Fruit fly (Drosophila melanogaster) whole organism, pupa: ENCODE results near the gene Argp.

Experiments used
- CG10348 ChIP-seq: fragments of 200-800 bp; sonication (Bioruptor generic); IDR thresholded peaks from 2 replicates; pipeline ENCODE4 v1.3.6; 2022; ENCODE audit warnings: missing biosample characterization, missing genetic modification characterization
- CG12605 ChIP-seq: fragments of 200-800 bp; sonication (Bioruptor generic); IDR thresholded peaks from 2 replicates; pipeline ENCODE4 v1.3.6; 2022; ENCODE audit warnings: missing biosample characterization, missing genetic modification characterization
- CG13204 ChIP-seq: fragments of 200-800 bp; sonication (Bioruptor generic); optimal IDR thresholded peaks from 2 replicates; lab custom pipeline; 2018; ENCODE audit warnings: missing biosample characterization, mild to moderate bottlenecking, missing genetic modification characterization, moderate library complexity
- CG14655 ChIP-seq: fragments of 200-800 bp; sonication (Bioruptor generic); optimal IDR thresholded peaks from 3 replicates; lab custom pipeline; 2017; ENCODE audit warnings: mild to moderate bottlenecking, missing biosample characterization, missing genetic modification reagents, missing genetic modification characterization
- CG15710 ChIP-seq: fragments of 200-800 bp; sonication (Bioruptor generic); optimal IDR thresholded peaks from 2 replicates; lab custom pipeline; 2018; ENCODE audit warnings: missing biosample characterization, mild to moderate bottlenecking, missing genetic modification characterization, moderate library complexity
- CG17806 ChIP-seq: fragments of 200-800 bp; sonication (Bioruptor generic); optimal IDR thresholded peaks from 2 replicates; lab custom pipeline; 2018; ENCODE audit warnings: missing biosample characterization, mild to moderate bottlenecking, missing genetic modification characterization, moderate library complexity
- CG32121 ChIP-seq: fragments of 200-800 bp; sonication (Bioruptor generic); IDR thresholded peaks from 2 replicates; pipeline ENCODE4 v1.3.6; 2022; ENCODE audit warnings: missing biosample characterization, missing genetic modification characterization
- CG34367 ChIP-seq: fragments of 200-800 bp; sonication (Bioruptor generic); optimal IDR thresholded peaks from 2 replicates; lab custom pipeline; 2018; ENCODE audit warnings: missing biosample characterization, mild to moderate bottlenecking, missing genetic modification characterization
- CG4496 ChIP-seq: fragments of 200-800 bp; sonication (Bioruptor generic); IDR thresholded peaks from 3 replicates; pipeline ENCODE4 v1.3.6; 2022; ENCODE audit warnings: missing biosample characterization, missing genetic modification characterization
- CG8159 ChIP-seq: fragments of 200-800 bp; sonication (Bioruptor generic); optimal IDR thresholded peaks from 3 replicates; lab custom pipeline; 2018; ENCODE audit warnings: missing biosample characterization, mild to moderate bottlenecking, missing genetic modification characterization, moderate library complexity
- CG8301 ChIP-seq: fragments of 200-800 bp; sonication (Bioruptor generic); optimal IDR thresholded peaks from 2 replicates; lab custom pipeline; 2018; ENCODE audit warnings: missing biosample characterization, mild to moderate bottlenecking, missing genetic modification characterization
- CG9948 ChIP-seq: fragments of 200-800 bp; sonication (Bioruptor generic); optimal IDR thresholded peaks from 2 replicates; lab custom pipeline; 2018; ENCODE audit warnings: missing biosample characterization, mild to moderate bottlenecking, missing genetic modification characterization, moderate library complexity
- D1 ChIP-seq: fragments of 200-800 bp; sonication (Bioruptor generic); optimal IDR thresholded peaks from 2 replicates; lab custom pipeline; 2018; ENCODE audit warnings: missing biosample characterization, mild to moderate bottlenecking, missing genetic modification characterization, moderate library complexity
- EcR ChIP-seq: fragments of 200-800 bp; sonication (Bioruptor generic); optimal IDR thresholded peaks from 3 replicates; lab custom pipeline; 2019; ENCODE audit warnings: missing biosample characterization, missing genetic modification characterization, mild to moderate bottlenecking, moderate library complexity, missing genetic modification reagents
- Ets98B ChIP-seq: fragments of 200-800 bp; sonication (Bioruptor generic); IDR thresholded peaks from 2 replicates; pipeline ENCODE4 v1.3.6; 2022; ENCODE audit warnings: missing biosample characterization, missing genetic modification characterization
- Pif1A ChIP-seq: fragments of 200-800 bp; sonication (Bioruptor generic); optimal IDR thresholded peaks from 3 replicates; lab custom pipeline; 2016; ENCODE audit warnings: missing biosample characterization, missing genetic modification characterization
- Pif1B ChIP-seq: fragments of 200-800 bp; sonication (Bioruptor generic); optimal IDR thresholded peaks from 3 replicates; lab custom pipeline; 2016; ENCODE audit warnings: missing biosample characterization, missing genetic modification characterization
- Snoo ChIP-seq: fragments of 200-800 bp; sonication (Bioruptor generic); optimal IDR thresholded peaks from 3 replicates; lab custom pipeline; 2017; ENCODE audit warnings: missing biosample characterization, mild to moderate bottlenecking, missing genetic modification characterization, inconsistent platforms
- fd96Ca ChIP-seq: fragments of 200-800 bp; sonication (Bioruptor generic); IDR thresholded peaks from 3 replicates; pipeline ENCODE4 v1.3.6; 2022; ENCODE audit warnings: missing biosample characterization, missing genetic modification characterization
- gl ChIP-seq: fragments of 200-800 bp; sonication (Bioruptor generic); optimal IDR thresholded peaks from 2 replicates; lab custom pipeline; 2018; ENCODE audit warnings: missing biosample characterization, mild to moderate bottlenecking, missing genetic modification characterization
- rn ChIP-seq: fragments of 200-800 bp; sonication (Bioruptor generic); IDR thresholded peaks from 2 replicates; pipeline ENCODE4 v1.3.6; 2022; ENCODE audit warnings: missing biosample characterization, missing genetic modification characterization

Gene Argp

DNA sequence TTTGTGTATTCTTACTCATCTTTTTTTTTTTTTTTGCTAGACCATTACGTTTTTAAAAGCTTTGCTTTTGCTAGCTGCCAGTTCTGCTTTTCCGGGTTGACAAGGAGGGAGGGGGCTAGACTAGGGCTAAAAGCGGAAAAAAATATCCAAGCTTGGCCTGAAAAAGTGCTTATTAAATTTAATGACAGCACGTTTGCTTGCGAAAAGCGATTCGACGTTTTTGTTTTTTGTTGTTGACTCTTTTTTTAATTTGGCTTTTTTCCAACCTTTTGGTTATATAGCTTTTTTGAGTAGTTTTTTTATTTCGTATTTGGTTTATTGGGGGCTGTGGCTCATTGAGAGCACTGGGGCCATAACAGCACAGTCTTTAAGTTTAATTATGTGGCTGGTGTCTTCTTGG, 12.7 kb upstream of the Argp start:
- no peak for TF ChIP-seq Pif1A (GFP tag; lab: Kevin White, UChicago)
- TF ChIP-seq CG8159 (tag; lab: Kevin White, UChicago), result no peak
- TF ChIP-seq CG9948 (tag; lab: Kevin White, UChicago), result no peak
- no peak for TF ChIP-seq Pif1B
- TF ChIP-seq CG12605 (GFP tag; lab: Robert Waterston, UW), result no peak
- no peak for TF ChIP-seq CG13204 (GFP tag; lab: Kevin White, UChicago)
- no peak for TF ChIP-seq D1
- TF ChIP-seq CG4496 (GFP tag; lab: Robert Waterston, UW), result no peak
- no peak for TF ChIP-seq EcR
- no peak for TF ChIP-seq rn (GFP tag; lab: Robert Waterston, UW)
- TF ChIP-seq CG15710 (tag; lab: Kevin White, UChicago), result no peak

DNA sequence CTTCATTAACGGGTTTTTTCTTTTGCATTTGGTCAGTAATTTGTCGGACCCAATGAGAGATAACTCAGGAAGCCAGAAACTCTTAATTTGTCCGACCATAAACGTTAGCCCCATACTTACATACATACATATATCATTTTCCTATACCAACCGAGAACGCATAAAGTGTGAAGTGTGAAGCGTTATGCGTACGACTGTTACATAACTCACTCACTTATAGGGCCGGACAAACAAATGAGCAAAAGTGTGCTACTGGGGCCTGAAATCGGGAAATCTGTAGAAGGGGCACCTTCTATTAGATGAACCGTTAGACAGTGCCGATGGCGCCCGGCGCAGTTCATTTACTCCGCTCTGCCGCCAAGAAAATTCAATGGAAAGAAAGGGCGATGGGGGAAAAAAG, 12.3 kb upstream of the Argp start:
- TF ChIP-seq CG4496 (GFP tag; lab: Robert Waterston, UW), result no peak
- TF ChIP-seq CG8159 (tag; lab: Kevin White, UChicago), result no peak
- no peak for TF ChIP-seq CG15710 (tag; lab: Kevin White, UChicago)
- no peak for TF ChIP-seq Pif1A (GFP tag; lab: Kevin White, UChicago)
- TF ChIP-seq CG10348, result no peak
- no peak for TF ChIP-seq Snoo (tag; lab: Kevin White, UChicago)
- no peak for TF ChIP-seq Pif1B
- no peak for TF ChIP-seq CG12605 (GFP tag; lab: Robert Waterston, UW)
- no peak for TF ChIP-seq CG9948 (tag; lab: Kevin White, UChicago)
- TF ChIP-seq D1, result no peak
- TF ChIP-seq CG8301, result no peak
- TF ChIP-seq CG34367 (tag; lab: Kevin White, UChicago), result no peak
- no peak for TF ChIP-seq CG13204 (GFP tag; lab: Kevin White, UChicago)
- TF ChIP-seq, all 21 proteins: peak for 0

DNA sequence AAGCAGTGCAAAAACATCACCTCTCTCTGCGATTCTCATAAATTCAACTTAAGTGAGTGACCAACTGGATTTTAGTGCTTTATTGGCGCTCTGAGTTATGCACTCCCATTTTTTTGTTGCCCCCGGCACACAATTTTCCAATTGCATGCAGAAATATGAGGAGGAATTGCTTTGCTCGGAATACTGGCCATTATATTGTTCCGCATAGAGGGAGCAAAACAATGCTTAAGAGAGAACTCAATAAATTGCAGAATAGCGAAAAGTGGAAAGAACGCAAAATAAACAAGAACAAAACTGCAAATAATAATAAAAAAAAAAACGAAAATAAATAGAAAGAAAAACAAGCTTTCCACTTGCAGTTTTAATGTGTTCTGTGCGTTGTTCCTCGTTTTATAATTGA, 11.1 kb upstream of the Argp start:
- TF ChIP-seq gl (tag; lab: Kevin White, UChicago) (no peak), CG32121 (GFP tag; lab: Robert Waterston, UW) (0 out of 2 replicates have a peak, but pooled peaks have one; percentile 16), CG17806 (no peak), CG4496 (GFP tag; lab: Robert Waterston, UW) (no peak), Pif1A (GFP tag; lab: Kevin White, UChicago) (no peak)

DNA sequence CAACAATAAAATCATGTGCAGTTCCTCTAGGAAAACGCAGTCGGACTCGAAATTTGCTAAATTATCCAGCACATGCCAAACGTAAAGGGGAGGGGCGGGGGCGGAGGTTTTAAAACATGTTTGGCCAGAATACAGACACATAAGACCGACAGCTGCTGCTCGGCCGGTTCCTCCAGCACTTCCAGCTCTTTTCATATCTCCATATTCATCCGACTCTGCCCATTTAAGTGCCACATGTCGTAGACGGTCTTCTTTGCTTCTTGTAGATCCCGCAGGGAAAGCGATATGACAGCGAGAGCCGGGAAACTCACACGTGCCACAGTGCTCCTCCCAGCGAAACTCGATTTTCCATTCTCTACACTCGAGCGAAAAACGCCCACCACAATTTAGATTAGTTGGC, 9.3 kb upstream of the Argp start:
- TF ChIP-seq CG4496 (GFP tag; lab: Robert Waterston, UW) (no peak), Snoo (tag; lab: Kevin White, UChicago) (no peak)
- TF ChIP-seq, all 21 proteins: peak for 0

DNA sequence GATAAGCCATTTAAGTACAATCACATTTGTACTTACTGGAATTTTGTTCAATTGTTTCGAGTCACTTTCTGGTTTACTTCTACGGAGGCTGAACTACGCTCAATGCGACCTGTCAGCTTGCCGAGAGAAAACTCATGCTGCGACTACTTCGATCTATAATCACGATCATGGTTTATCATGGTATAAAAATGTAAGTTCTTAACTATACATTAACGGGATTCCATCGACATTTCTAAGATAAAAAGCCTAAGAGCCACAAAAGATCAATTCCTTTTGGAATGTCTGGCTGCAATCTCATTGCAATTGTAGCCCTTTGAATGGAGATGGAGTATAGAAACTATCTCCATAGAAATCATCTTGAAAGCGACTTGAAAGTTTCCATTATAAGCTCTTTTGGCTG, 8.3 kb upstream of the Argp start, which contains the start of gene Ubc87F:
Ubc87F (minus strand) TSS at position 101 of the 400 bp plus-strand sequence.
- TF ChIP-seq CG12605 (GFP tag; lab: Robert Waterston, UW) (no peak), CG34367 (tag; lab: Kevin White, UChicago) (no peak), CG9948 (tag; lab: Kevin White, UChicago) (no peak), CG8159 (tag; lab: Kevin White, UChicago) (no peak), Snoo (tag; lab: Kevin White, UChicago) (no peak), CG4496 (GFP tag; lab: Robert Waterston, UW) (no peak), Pif1B (no peak), rn (GFP tag; lab: Robert Waterston, UW) (no peak), Ets98B (no peak), Pif1A (GFP tag; lab: Kevin White, UChicago) (no peak), CG17806 (no peak), CG10348 (no peak), CG8301 (no peak), gl (tag; lab: Kevin White, UChicago) (no peak), EcR (no peak), fd96Ca (GFP tag; lab: Robert Waterston, UW) (no peak), CG14655 (GFP tag; lab: Kevin White, UChicago) (no peak), CG32121 (GFP tag; lab: Robert Waterston, UW) (no peak), CG15710 (tag; lab: Kevin White, UChicago) (no peak)

DNA sequence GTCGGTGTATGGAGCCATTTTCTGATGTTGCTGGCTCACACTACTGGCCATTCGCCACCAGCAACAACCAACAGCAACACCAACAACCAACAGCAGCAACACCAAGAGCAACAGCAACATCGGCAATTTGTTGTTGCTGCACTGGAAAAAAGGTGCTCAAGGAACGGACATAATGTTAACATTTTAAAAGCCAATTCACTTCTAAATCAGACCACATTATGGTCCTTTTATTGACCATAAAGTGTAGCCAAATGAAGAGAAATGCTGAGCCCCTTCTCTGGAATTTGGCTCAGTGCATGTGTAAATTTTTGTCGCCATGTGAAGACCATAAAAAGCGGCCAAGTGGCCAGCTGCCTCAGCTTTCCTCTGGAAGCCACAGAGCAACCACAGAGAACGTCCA, 7.1 kb upstream of the Argp start:
- TF ChIP-seq Pif1A (GFP tag; lab: Kevin White, UChicago) (peak; percentile 97), Snoo (tag; lab: Kevin White, UChicago) (peak; percentile 22), CG8159 (tag; lab: Kevin White, UChicago) (peak; percentile 68), CG9948 (tag; lab: Kevin White, UChicago) (peak; percentile 66), CG15710 (tag; lab: Kevin White, UChicago) (peak; percentile 75), Ets98B (peak; percentile 96), CG8301 (peak; percentile 88), rn (GFP tag; lab: Robert Waterston, UW) (peak; percentile 89), CG17806 (peak; percentile 77), CG14655 (GFP tag; lab: Kevin White, UChicago) (peak; percentile 89), CG32121 (GFP tag; lab: Robert Waterston, UW) (peak; percentile 95), gl (tag; lab: Kevin White, UChicago) (peak; percentile 45), CG13204 (GFP tag; lab: Kevin White, UChicago) (peak; percentile 52), Pif1B (peak; percentile 94), fd96Ca (GFP tag; lab: Robert Waterston, UW) (peak; percentile 96), EcR (no peak), CG34367 (tag; lab: Kevin White, UChicago) (peak; percentile 68), CG12605 (GFP tag; lab: Robert Waterston, UW) (peak; percentile 82), CG4496 (GFP tag; lab: Robert Waterston, UW) (peak; percentile 96), D1 (no peak), CG10348 (peak; percentile 79)
